Fruit fly (Drosophila melanogaster) whole organism, embryonic: ENCODE data around the gene CG6168.

Source experiments
- Ada2b ChIP-seq: fragments of 200-800 bp; sonication (Bioruptor generic); IDR thresholded peaks from 2 replicates; pipeline ENCODE4 v1.3.6; 2022; ENCODE audit warnings: missing biosample characterization, missing genetic modification characterization
- Antp ChIP-seq: fragments of 200-800 bp; sonication (Bioruptor generic); optimal IDR thresholded peaks from 3 replicates; lab custom pipeline; 2016; ENCODE audit warnings: missing biosample characterization, missing genetic modification characterization
- CG11085 ChIP-seq: fragments of 200-800 bp; sonication (Bioruptor generic); IDR thresholded peaks from 2 replicates; pipeline ENCODE4 v1.3.6; 2022; ENCODE audit warnings: missing biosample characterization, missing genetic modification characterization
- CG12071 ChIP-seq: fragments of 200-800 bp; sonication (Bioruptor generic); optimal IDR thresholded peaks from 3 replicates; lab custom pipeline; 2018; ENCODE audit warnings: missing biosample characterization, mild to moderate bottlenecking, missing genetic modification characterization
- CG12769 ChIP-seq: fragments of 200-800 bp; sonication (Bioruptor generic); optimal IDR thresholded peaks from 2 replicates; lab custom pipeline; 2019; ENCODE audit warnings: missing biosample characterization, mild to moderate bottlenecking, missing genetic modification characterization, moderate library complexity
- CG13287 ChIP-seq: fragments of 200-800 bp; sonication (Bioruptor generic); IDR thresholded peaks from 2 replicates; pipeline ENCODE4 v1.3.6; 2022; ENCODE audit warnings: missing biosample characterization, missing genetic modification characterization; ENCODE audit not compliant: partially characterized antibody
- CG17186 ChIP-seq: fragments of 200-800 bp; sonication (Bioruptor generic); optimal IDR thresholded peaks from 3 replicates; lab custom pipeline; 2017; ENCODE audit warnings: missing biosample characterization, missing genetic modification reagents, missing genetic modification characterization
- CG17612 ChIP-seq: fragments of 200-800 bp; sonication (Bioruptor generic); IDR thresholded peaks from 2 replicates; pipeline ENCODE4 v1.3.6; 2022; ENCODE audit warnings: missing biosample characterization, missing genetic modification characterization
- CG18476 ChIP-seq: fragments of 200-800 bp; sonication (Bioruptor generic); optimal IDR thresholded peaks from 2 replicates; lab custom pipeline; 2016; ENCODE audit warnings: missing biosample characterization, mild to moderate bottlenecking, missing genetic modification characterization
- CG18619 ChIP-seq: fragments of 200-800 bp; sonication (Bioruptor generic); optimal IDR thresholded peaks from 3 replicates; lab custom pipeline; 2017; ENCODE audit warnings: missing biosample characterization, mild to moderate bottlenecking, missing genetic modification characterization
- CG4730 ChIP-seq: fragments of 200-800 bp; sonication (Bioruptor generic); IDR thresholded peaks from 2 replicates; pipeline ENCODE4 v1.3.6; 2022; ENCODE audit warnings: missing biosample characterization, missing genetic modification characterization
- CG5245 ChIP-seq: fragments of 200-800 bp; sonication (Bioruptor generic); optimal IDR thresholded peaks from 3 replicates; lab custom pipeline; 2016; ENCODE audit warnings: missing biosample characterization, missing genetic modification characterization
- CG6654 ChIP-seq: fragments of 200-800 bp; sonication (Bioruptor generic); optimal IDR thresholded peaks from 2 replicates; lab custom pipeline; 2017; ENCODE audit warnings: missing biosample characterization, mild to moderate bottlenecking, missing genetic modification characterization
- CG7357 ChIP-seq: fragments of 200-800 bp; sonication (Bioruptor generic); IDR thresholded peaks from 3 replicates; pipeline ENCODE4 v1.3.6; 2022; ENCODE audit warnings: missing biosample characterization, missing genetic modification characterization
- CG7928 ChIP-seq: fragments of 200-800 bp; sonication (Bioruptor generic); optimal IDR thresholded peaks from 2 replicates; lab custom pipeline; 2017; ENCODE audit warnings: missing biosample characterization, mild to moderate bottlenecking, missing genetic modification characterization
- CG7987 ChIP-seq: fragments of 200-800 bp; sonication (Bioruptor generic); optimal IDR thresholded peaks from 2 replicates; lab custom pipeline; 2018; ENCODE audit warnings: missing biosample characterization, mild to moderate bottlenecking, missing genetic modification characterization, moderate library complexity
- CG8765 ChIP-seq: fragments of 200-800 bp; sonication (Bioruptor generic); IDR thresholded peaks from 2 replicates; pipeline ENCODE4 v1.3.6; 2022; ENCODE audit warnings: missing biosample characterization, missing genetic modification characterization
- CG9817 ChIP-seq: fragments of 200-800 bp; sonication (Bioruptor generic); optimal IDR thresholded peaks from 2 replicates; lab custom pipeline; 2018; ENCODE audit warnings: missing biosample characterization, mild to moderate bottlenecking, missing genetic modification characterization, moderate library complexity
- Camta ChIP-seq: fragments of 200-800 bp; sonication (Bioruptor generic); optimal IDR thresholded peaks from 2 replicates; lab custom pipeline; 2016; ENCODE audit warnings: missing biosample characterization, missing genetic modification characterization
- Dip2 ChIP-seq: fragments of 200-800 bp; sonication (Bioruptor generic); IDR thresholded peaks from 2 replicates; pipeline ENCODE4 v1.3.6; 2022; ENCODE audit warnings: missing biosample characterization, missing genetic modification characterization
- Ets65A ChIP-seq: fragments of 200-800 bp; sonication (Bioruptor generic); peaks from one replicate; lab custom pipeline; 2016; ENCODE audit warnings: missing biosample characterization, missing genetic modification characterization
- Fer2 ChIP-seq: fragments of 200-800 bp; sonication (Bioruptor generic); optimal IDR thresholded peaks from 2 replicates; lab custom pipeline; 2018; ENCODE audit warnings: missing biosample characterization, mild to moderate bottlenecking, missing genetic modification characterization, moderate library complexity
- Gsc ChIP-seq: fragments of 200-800 bp; sonication (Bioruptor generic); IDR thresholded peaks from 2 replicates; pipeline ENCODE4 v1.3.6; 2022; ENCODE audit warnings: missing biosample characterization, missing genetic modification characterization
- Gug ChIP-seq: fragments of 200-800 bp; sonication (Bioruptor generic); IDR thresholded peaks from 4 replicates; pipeline ENCODE4 v1.3.6; 2022; ENCODE audit warnings: missing biosample characterization, missing genetic modification characterization
- H15 ChIP-seq: fragments of 200-800 bp; sonication (Bioruptor generic); IDR thresholded peaks from 3 replicates; pipeline ENCODE4 v1.3.6; 2022; ENCODE audit warnings: missing biosample characterization, missing genetic modification characterization
- H2.0 ChIP-seq: fragments of 200-800 bp; sonication (Bioruptor generic); IDR thresholded peaks from 2 replicates; pipeline ENCODE4 v1.3.6; 2022; ENCODE audit warnings: missing biosample characterization, missing genetic modification characterization
- HLH4C ChIP-seq: fragments of 200-800 bp; sonication (Bioruptor generic); IDR thresholded peaks from 3 replicates; pipeline ENCODE4 v1.3.6; 2022; ENCODE audit warnings: missing biosample characterization, missing genetic modification characterization; ENCODE audit not compliant: partially characterized antibody
- HLHmδ ChIP-seq: fragments of 200-800 bp; sonication (Bioruptor generic); optimal IDR thresholded peaks from 2 replicates; lab custom pipeline; 2018; ENCODE audit warnings: missing biosample characterization, mild to moderate bottlenecking, missing genetic modification characterization, moderate library complexity
- Hand ChIP-seq: fragments of 200-800 bp; sonication (Bioruptor generic); optimal IDR thresholded peaks from 2 replicates; lab custom pipeline; 2017; ENCODE audit warnings: mild to moderate bottlenecking, missing biosample characterization, missing genetic modification reagents, missing genetic modification characterization
- Lim3 ChIP-seq: fragments of 200-800 bp; sonication (Bioruptor generic); IDR thresholded peaks from 2 replicates; pipeline ENCODE4 v1.3.6; 2022; ENCODE audit warnings: missing biosample characterization, missing genetic modification characterization
- MBD-R2 ChIP-seq: fragments of 200-800 bp; sonication (Bioruptor generic); IDR thresholded peaks from 2 replicates; pipeline ENCODE4 v1.3.6; 2022; ENCODE audit warnings: missing biosample characterization, missing genetic modification characterization
- Mrtf ChIP-seq: fragments of 200-800 bp; sonication (Bioruptor generic); IDR thresholded peaks from 3 replicates; pipeline ENCODE4 v1.3.6; 2022; ENCODE audit warnings: missing biosample characterization, missing genetic modification characterization
- NFAT ChIP-seq: fragments of 200-800 bp; sonication (Bioruptor generic); IDR thresholded peaks from 2 replicates; pipeline ENCODE4 v1.3.6; 2022; ENCODE audit warnings: missing biosample characterization, missing genetic modification characterization
- Sry-δ ChIP-seq: fragments of 200-800 bp; sonication (Bioruptor generic); optimal IDR thresholded peaks from 2 replicates; lab custom pipeline; 2016; ENCODE audit warnings: missing biosample characterization, missing genetic modification characterization
- Ssrp ChIP-seq: fragments of 200-800 bp; sonication (Bioruptor generic); optimal IDR thresholded peaks from 2 replicates; lab custom pipeline; 2018; ENCODE audit warnings: missing biosample characterization, mild to moderate bottlenecking, missing genetic modification characterization, moderate library complexity
- abd-A ChIP-seq: fragments of 200-800 bp; sonication (Bioruptor generic); optimal IDR thresholded peaks from 3 replicates; lab custom pipeline; 2019; ENCODE audit warnings: missing biosample characterization, mild to moderate bottlenecking, missing genetic modification characterization, moderate library complexity
- da ChIP-seq: fragments of 200-800 bp; sonication (Bioruptor generic); optimal IDR thresholded peaks from 2 replicates; lab custom pipeline; 2016; ENCODE audit warnings: missing biosample characterization, missing genetic modification characterization
- eve ChIP-seq, 2 experiments: fragments of >200 bp; optimal IDR thresholded peaks; 2 replicates each; lab custom pipeline; 2017; ENCODE audit warnings: missing biosample characterization in 2 of 2, missing genetic modification characterization in 2 of 2
- fu2 ChIP-seq: fragments of 200-800 bp; sonication (Bioruptor generic); optimal IDR thresholded peaks from 2 replicates; lab custom pipeline; 2016; ENCODE audit warnings: missing biosample characterization, missing genetic modification characterization
- gcm2 ChIP-seq: fragments of 200-800 bp; sonication (Bioruptor generic); optimal IDR thresholded peaks from 2 replicates; lab custom pipeline; 2016; ENCODE audit warnings: missing biosample characterization, missing genetic modification characterization
- gem ChIP-seq: fragments of 200-800 bp; sonication (Bioruptor generic); optimal IDR thresholded peaks from 2 replicates; lab custom pipeline; 2019; ENCODE audit warnings: missing biosample characterization, mild to moderate bottlenecking, missing genetic modification characterization, moderate library complexity
- grn ChIP-seq: fragments of 200-800 bp; sonication (Bioruptor generic); optimal IDR thresholded peaks from 3 replicates; lab custom pipeline; 2017; ENCODE audit warnings: missing biosample characterization, missing genetic modification characterization
- gsb-n ChIP-seq: fragments of 200-800 bp; sonication (Bioruptor generic); optimal IDR thresholded peaks from 3 replicates; lab custom pipeline; 2018; ENCODE audit warnings: missing biosample characterization, mild to moderate bottlenecking, missing genetic modification characterization
- lilli ChIP-seq: fragments of 200-800 bp; sonication (Bioruptor generic); optimal IDR thresholded peaks from 3 replicates; lab custom pipeline; 2016; ENCODE audit warnings: missing biosample characterization, missing genetic modification characterization
- otp ChIP-seq: fragments of 200-800 bp; sonication (Bioruptor generic); IDR thresholded peaks from 3 replicates; pipeline ENCODE4, ENCODE4 v1.3.6; 2022; ENCODE audit warnings: missing biosample characterization, missing genetic modification characterization
- ranshi ChIP-seq: fragments of 200-800 bp; sonication (Bioruptor generic); IDR thresholded peaks from 2 replicates; pipeline ENCODE4 v1.3.6; 2022; ENCODE audit warnings: missing biosample characterization, missing genetic modification characterization
- repo ChIP-seq: fragments of 200-800 bp; sonication (Bioruptor generic); optimal IDR thresholded peaks from 2 replicates; lab custom pipeline; 2016; ENCODE audit warnings: missing biosample characterization, missing genetic modification characterization
- stc ChIP-seq: fragments of 200-800 bp; sonication (Bioruptor generic); IDR thresholded peaks from 2 replicates; pipeline ENCODE4 v1.3.6; 2022; ENCODE audit warnings: missing biosample characterization, missing genetic modification characterization
- sug ChIP-seq: fragments of 200-800 bp; optimal IDR thresholded peaks from 2 replicates; lab custom pipeline; 2019; ENCODE audit warnings: missing biosample characterization, mild to moderate bottlenecking, missing genetic modification characterization, moderate library complexity
- tin ChIP-seq: fragments of 200-800 bp; sonication (Bioruptor generic); optimal IDR thresholded peaks from 3 replicates; lab custom pipeline; 2016; ENCODE audit warnings: missing biosample characterization, missing genetic modification characterization
- tio ChIP-seq: fragments of 200-800 bp; sonication (Bioruptor generic); optimal IDR thresholded peaks from 2 replicates; lab custom pipeline; 2017; ENCODE audit warnings: missing biosample characterization, missing genetic modification characterization, inconsistent platforms
- wek ChIP-seq: fragments of 200-800 bp; sonication (Bioruptor generic); optimal IDR thresholded peaks from 3 replicates; lab custom pipeline; 2018; ENCODE audit warnings: missing biosample characterization, mild to moderate bottlenecking, missing genetic modification characterization, moderate library complexity

The CG6168 gene

DNA sequence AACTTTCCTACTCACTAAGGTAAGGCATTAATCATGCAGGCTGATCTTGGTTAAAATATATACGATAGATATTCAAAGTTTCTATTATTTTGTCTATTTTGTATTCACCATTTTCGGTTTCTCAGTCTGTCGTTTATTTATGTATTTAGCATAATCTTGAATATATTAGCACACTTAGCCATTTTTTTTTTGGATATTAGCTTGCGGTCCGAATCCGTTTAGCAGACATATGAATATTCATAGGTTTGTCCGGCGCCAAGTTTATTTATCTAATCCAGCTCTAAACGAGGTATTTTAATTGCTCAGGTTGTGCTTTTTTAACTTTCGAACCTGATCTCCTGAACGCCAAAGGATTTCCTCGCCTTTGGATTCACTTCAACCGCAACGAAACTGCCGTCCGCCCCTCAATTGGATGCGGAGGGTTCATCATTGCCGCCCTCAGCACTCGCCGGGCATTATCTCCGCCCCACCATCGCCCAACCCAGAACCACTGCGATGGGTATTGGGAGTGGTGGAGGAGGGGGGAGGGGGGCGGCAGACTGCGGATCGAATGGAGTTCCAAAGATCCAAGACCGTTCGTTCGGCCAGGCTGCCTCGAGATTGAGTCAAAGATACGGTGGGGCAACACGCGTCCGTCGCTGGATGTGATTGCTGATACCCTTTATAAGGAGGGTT, 1.8 kb upstream of the CG6168 start (continued):
- no peak for TF ChIP-seq Gsc (GFP tag; lab: Robert Waterston, UW)
- no peak for TF ChIP-seq stc (GFP tag; lab: Robert Waterston, UW)
- no peak for TF ChIP-seq MBD-R2
- peak; percentile 10 for TF ChIP-seq gsb-n (tag; lab: Kevin White, UChicago)
- TF ChIP-seq Sry-δ (GFP tag; lab: Kevin White, UChicago): no peak
- TF ChIP-seq Dip2 (GFP tag; lab: Robert Waterston, UW): no peak
- peak; percentile 44 for TF ChIP-seq CG7987 (GFP tag; lab: Kevin White, UChicago)
- peak; percentile 2 for TF ChIP-seq CG9817 (tag; lab: Kevin White, UChicago)
- peak; percentile 45 for TF ChIP-seq ranshi
- no peak for TF ChIP-seq CG8765 (GFP tag; lab: Robert Waterston, UW)
- TF ChIP-seq fu2 (GFP tag; lab: Kevin White, UChicago): no peak
- no peak for TF ChIP-seq eve (GFP tag; optimal IDR thresholded peaks at IDR 0.05; lab: Kevin White, UChicago)
- no peak for TF ChIP-seq CG4730 (GFP tag; lab: Robert Waterston, UW)
- no peak for TF ChIP-seq CG17186
- no peak for TF ChIP-seq CG18476 (GFP tag; lab: Kevin White, UChicago)
- no peak for TF ChIP-seq gem (tag; lab: Kevin White, UChicago)
- peak; percentile 42 for TF ChIP-seq Ets65A (GFP tag; lab: Kevin White, UChicago)
- TF ChIP-seq CG5245 (GFP tag; lab: Kevin White, UChicago): no peak
- TF ChIP-seq Fer2 (tag; lab: Kevin White, UChicago): no peak
- TF ChIP-seq CG11085 (GFP tag; lab: Robert Waterston, UW): no peak
- no peak for TF ChIP-seq CG7928
- TF ChIP-seq H2.0 (GFP tag; lab: Robert Waterston, UW): no peak
- TF ChIP-seq HLHmδ: peak; percentile 12
- TF ChIP-seq Ada2b (GFP tag; lab: Robert Waterston, UW): no peak
- no peak for TF ChIP-seq otp
- TF ChIP-seq NFAT (GFP tag; lab: Robert Waterston, UW): peak; percentile 33; the same call in 1 of the 2 replicates
- no peak for TF ChIP-seq gcm2 (GFP tag; lab: Kevin White, UChicago)
- no peak for TF ChIP-seq tin (GFP tag; lab: Kevin White, UChicago)
- TF ChIP-seq H15 (GFP tag; lab: Robert Waterston, UW): no peak
- 0 out of 3 replicates have a peak, but pooled peaks have one; percentile 10 for TF ChIP-seq CG7357 (GFP tag; lab: Robert Waterston, UW)
- TF ChIP-seq CG17612 (GFP tag; lab: Robert Waterston, UW): no peak
- no peak for TF ChIP-seq CG13287 (GFP tag; lab: Robert Waterston, UW)
- TF ChIP-seq grn (GFP tag; lab: Kevin White, UChicago): peak; percentile 78
- no peak for TF ChIP-seq abd-A (tag; lab: Kevin White, UChicago)
- TF ChIP-seq da: no peak
- TF ChIP-seq HLH4C (GFP tag; lab: Robert Waterston, UW): no peak
- TF ChIP-seq lilli (GFP tag; lab: Kevin White, UChicago): no peak
- TF ChIP-seq sug (tag; lab: Kevin White, UChicago): no peak
- peak; percentile 5 for TF ChIP-seq CG12769
- no peak for TF ChIP-seq Ssrp (tag; lab: Kevin White, UChicago)
- TF ChIP-seq CG12071 (GFP tag; lab: Kevin White, UChicago): peak; percentile 5
- TF ChIP-seq Antp (GFP tag; lab: Kevin White, UChicago): no peak
- TF ChIP-seq tio: no peak
- no peak for TF ChIP-seq Mrtf (GFP tag; lab: Robert Waterston, UW)
- TF ChIP-seq Lim3 (GFP tag; lab: Robert Waterston, UW): no peak
- TF ChIP-seq repo (GFP tag; lab: Kevin White, UChicago): no peak
- TF ChIP-seq Hand (GFP tag; lab: Kevin White, UChicago): no peak
- TF ChIP-seq Gug (GFP tag; lab: Robert Waterston, UW): no peak
- no peak for TF ChIP-seq CG18619
- TF ChIP-seq CG6654 (GFP tag; lab: Kevin White, UChicago): no peak
- TF ChIP-seq wek: no peak
- no peak for TF ChIP-seq Camta
